Fruit fly (Drosophila melanogaster) whole organism, prepupa: ENCODE results near the gene GC2.

Experiments
- Blimp-1 ChIP-seq: fragments of 200-800 bp; sonication (Bioruptor generic); optimal IDR thresholded peaks from 3 replicates; lab custom pipeline; 2017; ENCODE audit warnings: missing biosample characterization, missing genetic modification characterization, mild to moderate bottlenecking, moderate library complexity, missing genetic modification reagents
- CG10631 ChIP-seq: fragments of 200-800 bp; sonication (Bioruptor generic); optimal IDR thresholded peaks from 2 replicates; lab custom pipeline; 2016; ENCODE audit warnings: missing biosample characterization, missing genetic modification characterization
- CG10669 ChIP-seq: fragments of 200-800 bp; sonication (Bioruptor generic); optimal IDR thresholded peaks from 3 replicates; lab custom pipeline; 2018; ENCODE audit warnings: missing biosample characterization, mild to moderate bottlenecking, missing genetic modification characterization, moderate library complexity
- CG11294 ChIP-seq: fragments of 200-800 bp; sonication (Bioruptor generic); IDR thresholded peaks from 2 replicates; pipeline ENCODE4 v1.3.6; 2022; ENCODE audit warnings: missing biosample characterization, missing genetic modification characterization
- CG11902 ChIP-seq: fragments of 200-800 bp; sonication (Bioruptor generic); optimal IDR thresholded peaks from 3 replicates; lab custom pipeline; 2016; ENCODE audit warnings: missing biosample characterization, missing genetic modification characterization
- CG1621 ChIP-seq: fragments of 200-800 bp; sonication (Bioruptor generic); optimal IDR thresholded peaks from 3 replicates; lab custom pipeline; 2018; ENCODE audit warnings: missing biosample characterization, mild to moderate bottlenecking, missing genetic modification characterization
- CG3032 ChIP-seq: fragments of 200-800 bp; optimal IDR thresholded peaks from 2 replicates; lab custom pipeline; 2019; ENCODE audit warnings: missing biosample characterization, mild to moderate bottlenecking, missing genetic modification characterization, moderate library complexity
- CG31627 ChIP-seq: fragments of 200-800 bp; sonication (Bioruptor generic); optimal IDR thresholded peaks from 3 replicates; lab custom pipeline; 2016; ENCODE audit warnings: missing biosample characterization, missing genetic modification characterization
- CG3919 ChIP-seq: fragments of 200-800 bp; sonication (Bioruptor generic); optimal IDR thresholded peaks from 3 replicates; lab custom pipeline; 2016; ENCODE audit warnings: missing biosample characterization, missing genetic modification characterization
- CG4318 ChIP-seq: fragments of 200-800 bp; sonication (Bioruptor generic); optimal IDR thresholded peaks from 3 replicates; lab custom pipeline; 2017; ENCODE audit warnings: missing biosample characterization, mild to moderate bottlenecking, missing genetic modification characterization
- CG6163 ChIP-seq: fragments of 200-800 bp; sonication (Bioruptor generic); IDR thresholded peaks from 3 replicates; pipeline ENCODE4 v1.3.6; 2022; ENCODE audit warnings: missing biosample characterization, missing genetic modification characterization
- CG6808 ChIP-seq: fragments of 200-800 bp; sonication (Bioruptor generic); optimal IDR thresholded peaks from 3 replicates; lab custom pipeline; 2017; ENCODE audit warnings: missing biosample characterization, missing genetic modification characterization, mild to moderate bottlenecking, moderate library complexity, missing genetic modification reagents
- CG7368 ChIP-seq: fragments of 200-800 bp; sonication (Bioruptor generic); optimal IDR thresholded peaks from 3 replicates; lab custom pipeline; 2016; ENCODE audit warnings: missing biosample characterization, missing genetic modification characterization
- CG8119 ChIP-seq: fragments of 200-800 bp; sonication (Bioruptor generic); IDR thresholded peaks from 3 replicates; pipeline ENCODE4 v1.3.6; 2022; ENCODE audit warnings: missing biosample characterization, missing genetic modification characterization
- CG8319 ChIP-seq: fragments of 200-800 bp; sonication (Bioruptor generic); optimal IDR thresholded peaks from 3 replicates; lab custom pipeline; 2016; ENCODE audit warnings: missing biosample characterization, missing genetic modification characterization
- CG8632 ChIP-seq: fragments of 200-800 bp; sonication (Bioruptor generic); optimal IDR thresholded peaks from 3 replicates; lab custom pipeline; 2016; ENCODE audit warnings: missing biosample characterization, missing genetic modification characterization
- Eip75B ChIP-seq: fragments of 200-800 bp; sonication (Bioruptor generic); optimal IDR thresholded peaks from 3 replicates; lab custom pipeline; 2016; ENCODE audit warnings: missing biosample characterization, missing genetic modification characterization
- Eip78C ChIP-seq: fragments of 200-800 bp; sonication (Bioruptor generic); peaks from one replicate; lab custom pipeline; 2016; ENCODE audit warnings: missing biosample characterization, missing genetic modification characterization
- Eip93F ChIP-seq: fragments of 200-800 bp; sonication (Bioruptor generic); optimal IDR thresholded peaks from 2 replicates; lab custom pipeline; 2016; ENCODE audit warnings: missing biosample characterization, mild to moderate bottlenecking, missing genetic modification characterization
- Ets21C ChIP-seq: fragments of 200-800 bp; sonication (Bioruptor generic); optimal IDR thresholded peaks from 3 replicates; lab custom pipeline; 2016; ENCODE audit warnings: missing biosample characterization, missing genetic modification characterization
- Gug ChIP-seq: fragments of 200-800 bp; sonication (Bioruptor generic); IDR thresholded peaks from 2 replicates; pipeline ENCODE4 v1.3.6; 2022; ENCODE audit warnings: missing biosample characterization, missing genetic modification characterization
- Hr39 ChIP-seq: fragments of 200-800 bp; sonication (Bioruptor generic); optimal IDR thresholded peaks from 2 replicates; lab custom pipeline; 2016; ENCODE audit warnings: missing biosample characterization, missing genetic modification characterization
- Lpt ChIP-seq: fragments of 200-800 bp; sonication (Bioruptor generic); optimal IDR thresholded peaks from 3 replicates; lab custom pipeline; 2016; ENCODE audit warnings: missing biosample characterization, missing genetic modification characterization
- OdsH ChIP-seq: fragments of 200-800 bp; sonication (Bioruptor generic); optimal IDR thresholded peaks from 3 replicates; lab custom pipeline; 2016; ENCODE audit warnings: missing biosample characterization, missing genetic modification characterization
- Sox102F ChIP-seq: fragments of 200-800 bp; sonication (Bioruptor generic); optimal IDR thresholded peaks from 2 replicates; lab custom pipeline; 2016; ENCODE audit warnings: missing biosample characterization, mild to moderate bottlenecking, missing genetic modification characterization
- Sox14 ChIP-seq: fragments of 200-800 bp; sonication (Bioruptor generic); optimal IDR thresholded peaks from 3 replicates; lab custom pipeline; 2016; ENCODE audit warnings: missing biosample characterization, missing genetic modification characterization
- achi ChIP-seq: fragments of 200-800 bp; sonication (Bioruptor generic); optimal IDR thresholded peaks from 3 replicates; lab custom pipeline; 2016; ENCODE audit warnings: missing biosample characterization, missing genetic modification characterization
- acj6 ChIP-seq: fragments of 200-800 bp; sonication (Bioruptor generic); optimal IDR thresholded peaks from 3 replicates; lab custom pipeline; 2016; ENCODE audit warnings: missing biosample characterization, missing genetic modification characterization
- cyc ChIP-seq: fragments of 200-800 bp; sonication (Bioruptor generic); optimal IDR thresholded peaks from 3 replicates; lab custom pipeline; 2016; ENCODE audit warnings: missing biosample characterization, missing genetic modification characterization
- dac ChIP-seq: fragments of 200-800 bp; sonication (Bioruptor generic); optimal IDR thresholded peaks from 2 replicates; lab custom pipeline; 2017; ENCODE audit warnings: missing biosample characterization, mild to moderate bottlenecking, missing genetic modification characterization
- esn ChIP-seq: fragments of 200-800 bp; sonication (Bioruptor generic); optimal IDR thresholded peaks from 2 replicates; lab custom pipeline; 2016; ENCODE audit warnings: missing biosample characterization, mild to moderate bottlenecking, missing genetic modification characterization, moderate library complexity
- fd85E ChIP-seq: fragments of 200-800 bp; sonication (Bioruptor generic); optimal IDR thresholded peaks from 3 replicates; lab custom pipeline; 2016; ENCODE audit warnings: missing biosample characterization, missing genetic modification characterization
- fkh ChIP-seq: fragments of 200-800 bp; sonication (Bioruptor generic); optimal IDR thresholded peaks from 3 replicates; lab custom pipeline; 2017; ENCODE audit warnings: missing biosample characterization, mild to moderate bottlenecking, missing genetic modification characterization, moderate library complexity
- lz ChIP-seq: fragments of 200-800 bp; sonication (Bioruptor generic); optimal IDR thresholded peaks from 3 replicates; lab custom pipeline; 2016; ENCODE audit warnings: missing biosample characterization, missing genetic modification characterization
- net ChIP-seq: fragments of 200-800 bp; sonication (Bioruptor generic); optimal IDR thresholded peaks from 3 replicates; lab custom pipeline; 2016; ENCODE audit warnings: missing biosample characterization, missing genetic modification characterization
- pdm3 ChIP-seq: fragments of 200-800 bp; sonication (Bioruptor generic); optimal IDR thresholded peaks from 3 replicates; lab custom pipeline; 2016; ENCODE audit warnings: missing biosample characterization, missing genetic modification characterization
- salr ChIP-seq, 2 experiments: fragments of 200-800 bp; sonication (Bioruptor generic); optimal IDR thresholded peaks; 3 replicates each; lab custom pipeline; 2016 to 2018; ENCODE audit warnings: missing biosample characterization in 2 of 2, missing genetic modification characterization in 2 of 2, mild to moderate bottlenecking in 1 of 2
- spab ChIP-seq: fragments of 200-800 bp; sonication (Bioruptor generic); optimal IDR thresholded peaks from 2 replicates; lab custom pipeline; 2017; ENCODE audit warnings: missing biosample characterization, mild to moderate bottlenecking, missing genetic modification characterization, missing genetic modification reagents
- ss ChIP-seq, 2 experiments: fragments of 200-800 bp; sonication (Bioruptor generic); optimal IDR thresholded peaks; 2 replicates in 1 of 2; 3 replicates in 1 of 2; lab custom pipeline; 2017 to 2018; ENCODE audit warnings: mild to moderate bottlenecking in 2 of 2, missing biosample characterization in 2 of 2, missing genetic modification characterization in 2 of 2, moderate library complexity in 1 of 2
- topi ChIP-seq: fragments of 200-800 bp; sonication (Bioruptor generic); optimal IDR thresholded peaks from 3 replicates; lab custom pipeline; 2016; ENCODE audit warnings: missing biosample characterization, missing genetic modification characterization
- vri ChIP-seq: fragments of 200-800 bp; sonication (Bioruptor generic); optimal IDR thresholded peaks from 3 replicates; lab custom pipeline; 2016; ENCODE audit warnings: missing biosample characterization, mild to moderate bottlenecking, missing genetic modification characterization

Gene GC2

dm6 chr3R:11937427-11938114 is 33.9 kb upstream of the GC2 start (continued):
- peak; percentile 70 for TF ChIP-seq CG3919 (GFP tag; lab: Kevin White, UChicago)
- no peak for TF ChIP-seq Ets21C
- TF ChIP-seq CG31627: peak; percentile 34
- peak; percentile 48 for TF ChIP-seq lz (GFP tag; lab: Kevin White, UChicago)
- peak; percentile 68 for TF ChIP-seq CG8119 (GFP tag; lab: Robert Waterston, UW)
- TF ChIP-seq topi (GFP tag; lab: Kevin White, UChicago): peak; percentile 48
- TF ChIP-seq CG8319 (GFP tag; lab: Kevin White, UChicago): peak; percentile 11
- peak; percentile 21 for TF ChIP-seq vri (GFP tag; lab: Kevin White, UChicago)
- peak; percentile 35; the same call in 1 of the 2 replicates for TF ChIP-seq CG11294 (GFP tag; lab: Robert Waterston, UW)
- peak; percentile 34 for TF ChIP-seq CG3032 (tag; lab: Kevin White, UChicago)
- TF ChIP-seq spab (GFP tag; lab: Kevin White, UChicago): peak; percentile 30
- peak; percentile 35 for TF ChIP-seq CG11902 (GFP tag; lab: Kevin White, UChicago)
- peak; percentile 42 for TF ChIP-seq acj6 (GFP tag; lab: Kevin White, UChicago)
- TF ChIP-seq CG10631 (GFP tag; lab: Kevin White, UChicago): peak; percentile 46
- TF ChIP-seq dac (GFP tag; lab: Kevin White, UChicago): no peak
- peak; percentile 45 for TF ChIP-seq Eip75B
- peak; percentile 1 for TF ChIP-seq fd85E (GFP tag; lab: Kevin White, UChicago)
- peak; percentile 16 for TF ChIP-seq CG4318 (GFP tag; lab: Kevin White, UChicago)
- TF ChIP-seq Lpt (GFP tag; lab: Kevin White, UChicago): peak; percentile 45
- peak; percentile 58 for TF ChIP-seq OdsH (GFP tag; lab: Kevin White, UChicago)
- peak; percentile 15 to 25 for TF ChIP-seq ss (GFP tag; optimal IDR thresholded peaks at IDR 0.05; lab: Kevin White, UChicago)
- peak; percentile 43 for TF ChIP-seq Hr39 (GFP tag; lab: Kevin White, UChicago)
- TF ChIP-seq net (GFP tag; lab: Kevin White, UChicago): peak; percentile 33
- TF ChIP-seq Eip93F (GFP tag; lab: Kevin White, UChicago): no peak
- peak; percentile 36 for TF ChIP-seq pdm3
- peak; percentile 38 for TF ChIP-seq CG10669 (GFP tag; lab: Kevin White, UChicago)
- peak; percentile 26 for TF ChIP-seq Sox102F (GFP tag; lab: Kevin White, UChicago)

dm6 chr3R:11941116-11941515 is 30.4 kb upstream of the GC2 start:
- peak; percentile 45 for TF ChIP-seq Blimp-1 (GFP tag; lab: Kevin White, UChicago)
- no peak for TF ChIP-seq vri (GFP tag; lab: Kevin White, UChicago)
- peak; percentile 39 for TF ChIP-seq Eip78C (GFP tag; lab: Kevin White, UChicago)
- TF ChIP-seq Eip75B: no peak
- TF ChIP-seq CG4318 (GFP tag; lab: Kevin White, UChicago): no peak
- no peak for TF ChIP-seq CG6163 (GFP tag; lab: Robert Waterston, UW)
- TF ChIP-seq, all 60 proteins: peak for 2

- TF ChIP-seq achi (GFP tag; lab: Kevin White, UChicago) (peak; percentile 45), Gug (GFP tag; lab: Robert Waterston, UW) (0 out of 2 replicates have a peak, but pooled peaks have one; percentile 14), Sox14 (no peak), CG10631 (GFP tag; lab: Kevin White, UChicago) (peak; percentile 39), CG1621 (tag; lab: Kevin White, UChicago) (peak; percentile 5), CG8632 (GFP tag; lab: Kevin White, UChicago) (no peak), Eip78C (GFP tag; lab: Kevin White, UChicago) (peak; percentile 80), dac (GFP tag; lab: Kevin White, UChicago) (no peak), cyc (GFP tag; lab: Kevin White, UChicago) (no peak), Lpt (GFP tag; lab: Kevin White, UChicago) (no peak), CG3032 (tag; lab: Kevin White, UChicago) (peak; percentile 36), CG10669 (GFP tag; lab: Kevin White, UChicago) (no peak), CG31627 (no peak), salr (GFP tag; optimal IDR thresholded peaks at IDR 0.05; lab: Kevin White, UChicago) (peak in 1 of 2 experiments; percentile 53), topi (GFP tag; lab: Kevin White, UChicago) (no peak), CG11294 (GFP tag; lab: Robert Waterston, UW) (no peak), Eip93F (GFP tag; lab: Kevin White, UChicago) (no peak), spab (GFP tag; lab: Kevin White, UChicago) (no peak), acj6 (GFP tag; lab: Kevin White, UChicago) (peak; percentile 7), CG4318 (GFP tag; lab: Kevin White, UChicago) (peak; percentile 21), net (GFP tag; lab: Kevin White, UChicago) (no peak), Blimp-1 (GFP tag; lab: Kevin White, UChicago) (no peak), fkh (GFP tag; lab: Kevin White, UChicago) (no peak), esn (GFP tag; lab: Kevin White, UChicago) (no peak), CG6808 (GFP tag; lab: Kevin White, UChicago) (peak; percentile 24), CG8119 (GFP tag; lab: Robert Waterston, UW) (peak; percentile 61; the same call in 2 of the 3 replicates), CG11902 (GFP tag; lab: Kevin White, UChicago) (no peak), CG7368 (GFP tag; lab: Kevin White, UChicago) (no peak)
Observed at dm6 chr3R:11945450-11946317, 25.8 kb upstream of the GC2 start.
